Worm (Caenorhabditis elegans) whole organism, young adult: ENCODE data around the gene sgca-1.

Experiments used
- B0336.3 ChIP-seq: fragments of 200-800 bp; sonication (Bioruptor generic); IDR thresholded peaks from 2 replicates; pipeline ENCODE4 v1.3.6; 2022; ENCODE audit warnings: missing genetic modification characterization, missing compliant biosample characterization
- C06A6.2 ChIP-seq: fragments of 200-800 bp; sonication (Bioruptor generic); conservative IDR thresholded peaks from 2 replicates; pipeline ENCODE4 v1.3.6; 2022; ENCODE audit warnings: missing genetic modification characterization, missing compliant biosample characterization
- D2030.7 ChIP-seq: fragments of 200-800 bp; sonication (Bioruptor generic); IDR thresholded peaks from 2 replicates; pipeline ENCODE4 v1.3.6; 2022; ENCODE audit warnings: missing genetic modification reagents, missing genetic modification characterization, missing compliant biosample characterization
- K11D2.4 ChIP-seq: fragments of 200-800 bp; sonication (Bioruptor generic); IDR thresholded peaks from 2 replicates; pipeline ENCODE4 v1.3.6; 2022; ENCODE audit warnings: missing genetic modification reagents, missing genetic modification characterization, missing compliant biosample characterization
- K12H6.12 ChIP-seq: fragments of 200-800 bp; sonication (Bioruptor generic); optimal IDR thresholded peaks from 2 replicates; lab custom pipeline; 2018; ENCODE audit warnings: mild to moderate bottlenecking, missing genetic modification characterization, missing compliant biosample characterization
- Y79H2A.3 ChIP-seq: fragments of 200-800 bp; sonication (Bioruptor generic); conservative IDR thresholded peaks from 2 replicates; pipeline ENCODE4 v1.3.6; 2022; ENCODE audit warnings: missing genetic modification reagents, missing genetic modification characterization, missing compliant biosample characterization
- ZK185.1 ChIP-seq: sonication (generic microtip); optimal IDR thresholded peaks from 2 replicates; lab custom pipeline; 2016; ENCODE audit warnings: mild to moderate bottlenecking, missing genetic modification characterization, missing compliant biosample characterization; ENCODE audit not compliant: poor library complexity, severe bottlenecking
- atf-7 ChIP-seq: sonication (generic microtip); optimal IDR thresholded peaks from 2 replicates; lab custom pipeline; 2017; ENCODE audit warnings: mild to moderate bottlenecking, missing genetic modification characterization, missing compliant biosample characterization
- athp-1 ChIP-seq: sonication (generic microtip); optimal IDR thresholded peaks from 2 replicates; lab custom pipeline; 2017; ENCODE audit warnings: mild to moderate bottlenecking, missing genetic modification characterization, missing compliant biosample characterization
- attf-5 ChIP-seq: fragments of 200-800 bp; sonication (Bioruptor generic); optimal IDR thresholded peaks from 2 replicates; lab custom pipeline; 2018; ENCODE audit warnings: mild to moderate bottlenecking, missing genetic modification characterization, missing compliant biosample characterization
- bed-1 ChIP-seq: fragments of 200-800 bp; sonication (Bioruptor generic); IDR thresholded peaks from 2 replicates; pipeline ENCODE4 v1.3.6; 2022; ENCODE audit warnings: missing genetic modification reagents, missing genetic modification characterization, missing compliant biosample characterization
- bed-2 ChIP-seq: fragments of 200-800 bp; sonication (Bioruptor generic); IDR thresholded peaks from 2 replicates; pipeline ENCODE4 v1.3.6; 2022; ENCODE audit warnings: missing genetic modification reagents, missing genetic modification characterization, missing compliant biosample characterization
- ccch-3 ChIP-seq: fragments of 200-800 bp; sonication (Bioruptor generic); optimal IDR thresholded peaks from 2 replicates; lab custom pipeline; 2018; ENCODE audit warnings: mild to moderate bottlenecking, missing genetic modification characterization, missing compliant biosample characterization
- ceh-27 ChIP-seq: fragments of 200-800 bp; sonication (Bioruptor generic); optimal IDR thresholded peaks from 2 replicates; lab custom pipeline; 2018; ENCODE audit warnings: mild to moderate bottlenecking, missing genetic modification characterization, moderate library complexity, missing compliant biosample characterization
- ceh-91 ChIP-seq: fragments of 200-800 bp; sonication (Bioruptor generic); IDR thresholded peaks from 2 replicates; pipeline ENCODE4 v1.3.6; 2022; ENCODE audit warnings: missing genetic modification reagents, missing genetic modification characterization, missing compliant biosample characterization
- chd-7 ChIP-seq: sonication (generic microtip); optimal IDR thresholded peaks from 2 replicates; lab custom pipeline; 2016; ENCODE audit warnings: mild to moderate bottlenecking, missing genetic modification characterization, moderate library complexity, missing compliant biosample characterization
- die-1 ChIP-seq: sonication (generic microtip); optimal IDR thresholded peaks from 2 replicates; lab custom pipeline; 2016; ENCODE audit warnings: missing genotype, mild to moderate bottlenecking, missing genetic modification characterization, missing compliant biosample characterization
- efl-1 ChIP-seq: fragments of 150-350 bp; optimal IDR thresholded peaks from 2 replicates; lab custom pipeline; 2014; ENCODE audit warnings: missing biosample characterization, missing genetic modification reagents, missing genetic modification characterization
- egl-18 ChIP-seq: fragments of 200-800 bp; sonication (Bioruptor generic); IDR thresholded peaks from 2 replicates; pipeline ENCODE4 v1.3.6; 2022; ENCODE audit warnings: missing genetic modification reagents, missing genetic modification characterization, missing compliant biosample characterization
- ets-4 ChIP-seq: fragments of 200-800 bp; sonication (Bioruptor generic); optimal IDR thresholded peaks from 2 replicates; lab custom pipeline; 2018; ENCODE audit warnings: mild to moderate bottlenecking, missing genetic modification characterization, missing compliant biosample characterization
- him-1 ChIP-seq: sonication (generic microtip); optimal IDR thresholded peaks from 2 replicates; lab custom pipeline; 2016; ENCODE audit warnings: missing genotype, missing genetic modification reagents, missing genetic modification characterization, missing compliant biosample characterization
- hlh-12 ChIP-seq: sonication (generic microtip); optimal IDR thresholded peaks from 2 replicates; lab custom pipeline; 2016; ENCODE audit warnings: missing genetic modification characterization, missing compliant biosample characterization
- hlh-26 ChIP-seq: fragments of 200-800 bp; sonication (Bioruptor generic); conservative IDR thresholded peaks from 2 replicates; pipeline ENCODE4 v1.3.6; 2022; ENCODE audit warnings: missing genetic modification reagents, missing genetic modification characterization, missing compliant biosample characterization
- hmg-1.2 ChIP-seq: fragments of 200-800 bp; sonication (Bioruptor generic); IDR thresholded peaks from 2 replicates; pipeline ENCODE4 v1.3.6; 2022; ENCODE audit warnings: missing genetic modification reagents, missing genetic modification characterization, missing compliant biosample characterization
- let-526 ChIP-seq: fragments of 200-800 bp; sonication (Bioruptor generic); IDR thresholded peaks from 2 replicates; pipeline ENCODE4 v1.3.6; 2022; ENCODE audit warnings: missing genetic modification reagents, missing genetic modification characterization, missing compliant biosample characterization
- lin-35 ChIP-seq, 3 experiments: fragments of 150-350 bp in 2 of 3; sonication (generic microtip) in 1 of 3; optimal IDR thresholded peaks; 2 replicates each; lab custom pipeline; 2014 to 2018; ENCODE audit warnings: missing biosample characterization in 3 of 3, missing genetic modification characterization in 3 of 3, missing genetic modification reagents in 3 of 3
- lin-40 ChIP-seq: sonication (generic microtip); optimal IDR thresholded peaks from 2 replicates; lab custom pipeline; 2016; ENCODE audit warnings: missing genetic modification characterization, mild to moderate bottlenecking, missing compliant biosample characterization, missing genotype, missing genetic modification reagents
- madf-3 ChIP-seq: fragments of 200-800 bp; sonication (Bioruptor generic); IDR thresholded peaks from 2 replicates; pipeline ENCODE4 v1.3.6; 2022; ENCODE audit warnings: missing genetic modification reagents, missing genetic modification characterization, missing compliant biosample characterization
- madf-6 ChIP-seq: fragments of 200-800 bp; sonication (Bioruptor generic); IDR thresholded peaks from 2 replicates; pipeline ENCODE4 v1.3.6; 2022; ENCODE audit warnings: missing genetic modification reagents, missing genetic modification characterization, missing compliant biosample characterization
- mcd-1 ChIP-seq: fragments of 200-800 bp; sonication (Bioruptor generic); IDR thresholded peaks from 2 replicates; pipeline ENCODE4 v1.3.6; 2022; ENCODE audit warnings: missing genetic modification reagents, missing genetic modification characterization, missing compliant biosample characterization
- mel-28 ChIP-seq: sonication (generic microtip); optimal IDR thresholded peaks from 2 replicates; lab custom pipeline; 2016; ENCODE audit warnings: borderline replicate concordance, mild to moderate bottlenecking, missing genetic modification characterization, missing compliant biosample characterization
- mxl-1 ChIP-seq: sonication (generic microtip); optimal IDR thresholded peaks from 2 replicates; lab custom pipeline; 2016; ENCODE audit warnings: missing genetic modification characterization, missing compliant biosample characterization
- nhr-179 ChIP-seq: sonication (generic microtip); optimal IDR thresholded peaks from 2 replicates; lab custom pipeline; 2016; ENCODE audit warnings: mild to moderate bottlenecking, missing genetic modification characterization, missing compliant biosample characterization
- nhr-80 ChIP-seq: sonication (generic microtip); optimal IDR thresholded peaks from 2 replicates; lab custom pipeline; 2016; ENCODE audit warnings: missing genetic modification characterization, missing compliant biosample characterization
- nhr-90 ChIP-seq: sonication (generic microtip); optimal IDR thresholded peaks from 2 replicates; lab custom pipeline; 2016; ENCODE audit warnings: missing genotype, mild to moderate bottlenecking, missing genetic modification characterization, missing compliant biosample characterization
- pha-4 ChIP-seq: fragments of 150-350 bp; sonication (generic microtip); optimal IDR thresholded peaks from 2 replicates; lab custom pipeline; 2014; ENCODE audit warnings: missing biosample characterization, missing genetic modification reagents, missing genetic modification characterization
- snpc-1.1 ChIP-seq: sonication (generic microtip); optimal IDR thresholded peaks from 2 replicates; lab custom pipeline; 2017; ENCODE audit warnings: missing genetic modification characterization, mild to moderate bottlenecking, missing compliant biosample characterization, antibody characterized with exemption, moderate library complexity, missing genotype, missing genetic modification reagents; ENCODE audit not compliant: insufficient read depth
- snpc-4 ChIP-seq, 5 experiments: fragments of 150-350 bp in 1 of 5; sonication (generic microtip) in 4 of 5; optimal IDR thresholded peaks; 2 replicates each; lab custom pipeline; 2014 to 2018; ENCODE audit warnings: missing genetic modification characterization in 5 of 5, missing biosample characterization in 3 of 5, antibody characterized with exemption in 2 of 5, mild to moderate bottlenecking in 2 of 5, missing compliant biosample characterization in 2 of 5, missing genotype in 2 of 5, moderate library complexity in 2 of 5, missing genetic modification reagents in 1 of 5
- sptf-2 ChIP-seq: fragments of 200-800 bp; sonication (Bioruptor generic); optimal IDR thresholded peaks from 2 replicates; lab custom pipeline; 2018; ENCODE audit warnings: mild to moderate bottlenecking, missing genetic modification characterization, missing compliant biosample characterization
- tbp1 ChIP-seq: fragments of 200-800 bp; sonication (Bioruptor generic); optimal IDR thresholded peaks from 2 replicates; lab custom pipeline; 2018; ENCODE audit warnings: mild to moderate bottlenecking, missing genetic modification characterization, missing compliant biosample characterization
- tlf-1 ChIP-seq: fragments of 200-800 bp; sonication (Bioruptor generic); optimal IDR thresholded peaks from 2 replicates; lab custom pipeline; 2018; ENCODE audit warnings: mild to moderate bottlenecking, missing genetic modification characterization, missing compliant biosample characterization
- unc-62 ChIP-seq: fragments of 150-350 bp; optimal IDR thresholded peaks from 2 replicates; lab custom pipeline; 2014; ENCODE audit warnings: missing biosample characterization, missing genetic modification reagents, missing genetic modification characterization
- xnd-1 ChIP-seq: sonication (generic microtip); optimal IDR thresholded peaks from 2 replicates; lab custom pipeline; 2016; ENCODE audit warnings: missing genotype, missing genetic modification reagents, missing genetic modification characterization, missing compliant biosample characterization
- ztf-22 ChIP-seq: fragments of 200-800 bp; sonication (Bioruptor generic); optimal IDR thresholded peaks from 2 replicates; lab custom pipeline; 2018; ENCODE audit warnings: mild to moderate bottlenecking, missing genetic modification characterization, moderate library complexity, missing compliant biosample characterization
- ztf-26 ChIP-seq: sonication (generic microtip); optimal IDR thresholded peaks from 2 replicates; lab custom pipeline; 2017; ENCODE audit warnings: missing genetic modification characterization, missing compliant biosample characterization

sgca-1 gene

ce11 chrX:6749124-6749822 is 40.1 kb downstream of the sgca-1 start (continued):
- peak; percentile 86 for TF ChIP-seq K11D2.4 (GFP tag; lab: Robert Waterston, UW)

- TF ChIP-seq ztf-22 (GFP tag; lab: Kevin White, UChicago) (peak; percentile 48), xnd-1 (no peak), sptf-2 (GFP tag; lab: Kevin White, UChicago) (no peak), nhr-80 (tag; lab: Kevin White, UChicago) (peak; percentile 94), nhr-90 (peak; percentile 38), C06A6.2 (GFP tag; lab: Robert Waterston, UW) (peak; percentile 47), D2030.7 (no peak), mel-28 (tag; lab: Kevin White, UChicago) (no peak), tlf-1 (peak; percentile 28), snpc-4 (GFP tag; optimal IDR thresholded peaks at IDR 0.05; lab: Kevin White, UChicago) (no peak), snpc-4 (tag; optimal IDR thresholded peaks at IDR 0.05; lab: Kevin White, UChicago) (peak in 1 of 4 experiments; percentile 3), K11D2.4 (GFP tag; lab: Robert Waterston, UW) (0 out of 2 replicates have a peak, but pooled peaks have one; percentile 16), mcd-1 (GFP tag; lab: Robert Waterston, UW) (peak; percentile 39; the same call in 1 of the 2 replicates), efl-1 (GFP tag; lab: Kevin White, UChicago) (no peak), lin-35 (GFP tag; optimal IDR thresholded peaks at IDR 0.05; lab: Kevin White, UChicago) (no peak), pha-4 (tag; lab: Kevin White, UChicago) (peak; percentile 17), hlh-12 (no peak), ceh-91 (GFP tag; lab: Robert Waterston, UW) (no peak), madf-6 (GFP tag; lab: Robert Waterston, UW) (no peak), bed-1 (no peak), ets-4 (GFP tag; lab: Kevin White, UChicago) (peak; percentile 62), ccch-3 (GFP tag; lab: Kevin White, UChicago) (no peak), snpc-1.1 (tag; lab: Kevin White, UChicago) (no peak), ztf-26 (tag; lab: Kevin White, UChicago) (peak; percentile 7), egl-18 (GFP tag; lab: Robert Waterston, UW) (no peak), let-526 (GFP tag; lab: Robert Waterston, UW) (0 out of 2 replicates have a peak, but pooled peaks have one; percentile 36), attf-5 (GFP tag; lab: Kevin White, UChicago) (peak; percentile 52), tbp1 (GFP tag; lab: Kevin White, UChicago) (peak; percentile 36), lin-40 (tag; lab: Kevin White, UChicago) (peak; percentile 61), ZK185.1 (tag; lab: Kevin White, UChicago) (peak; percentile 42), atf-7 (tag; lab: Kevin White, UChicago) (peak; percentile 71), nhr-179 (tag; lab: Kevin White, UChicago) (no peak), athp-1 (tag; lab: Kevin White, UChicago) (no peak), bed-2 (GFP tag; lab: Robert Waterston, UW) (no peak), chd-7 (tag; lab: Kevin White, UChicago) (peak; percentile 56), Y79H2A.3 (GFP tag; lab: Robert Waterston, UW) (no peak), hlh-26 (GFP tag; lab: Robert Waterston, UW) (no peak), K12H6.12 (peak; percentile 3), die-1 (tag; lab: Kevin White, UChicago) (no peak), mxl-1 (tag; lab: Kevin White, UChicago) (no peak), madf-3 (GFP tag; lab: Robert Waterston, UW) (no peak), unc-62 (peak; percentile 77), ceh-27 (GFP tag; lab: Kevin White, UChicago) (peak; percentile 26), hmg-1.2 (GFP tag; lab: Robert Waterston, UW) (0 out of 2 replicates have a peak, but pooled peaks have one; percentile 11), him-1 (tag; lab: Kevin White, UChicago) (no peak), B0336.3 (peak; percentile 40; the same call in 1 of the 2 replicates)
Measured at ce11 chrX:6747906-6748356, 41.4 kb downstream of the sgca-1 start.
